Worm (Caenorhabditis elegans) whole organism, late embryonic: ENCODE results near the gene F41D9.2.

ENCODE experiments used
- ama-1 ChIP-seq: fragments of 150-350 bp; optimal IDR thresholded peaks from 2 replicates; lab custom pipeline; 2014
- ceh-9 ChIP-seq: sonication (generic microtip); optimal IDR thresholded peaks from 2 replicates; lab custom pipeline; 2016; ENCODE audit warnings: mild to moderate bottlenecking, missing genetic modification characterization, inconsistent platforms, missing compliant biosample characterization
- pha-4 ChIP-seq: fragments of 150-350 bp; optimal IDR thresholded peaks from 2 replicates; lab custom pipeline; 2018; ENCODE audit warnings: missing biosample characterization, missing genetic modification reagents, missing genetic modification characterization

DNA sequence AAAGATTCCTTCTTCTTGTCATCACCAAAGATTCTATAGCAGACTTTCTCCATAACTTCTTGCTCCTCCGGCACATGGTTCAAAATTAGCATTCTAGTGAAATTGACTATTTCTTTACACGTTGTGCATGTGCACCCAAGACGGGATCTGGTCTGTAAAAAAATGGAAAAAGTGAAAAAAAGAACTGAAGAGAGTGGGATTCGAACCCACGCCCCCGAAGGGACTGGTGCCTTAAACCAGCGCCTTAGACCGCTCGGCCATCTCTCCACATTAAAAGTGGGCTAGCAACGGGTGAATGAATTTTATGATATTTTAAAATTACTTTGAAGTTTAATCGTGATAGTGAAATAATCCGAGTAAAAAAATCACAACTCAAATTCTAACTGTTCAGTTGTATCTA is 33.0 kb upstream of the F41D9.2 start:
- TF ChIP-seq ceh-9 (tag; lab: Kevin White, UChicago) (no peak), ama-1 (lab: Kevin White, UChicago) (no peak), pha-4 (tag; lab: Kevin White, UChicago) (no peak)
